Worm (Caenorhabditis elegans) whole organism, early embryonic: ENCODE results near the gene spig-9.

Source experiments
- B0310.2 ChIP-seq: sonication (generic microtip); optimal IDR thresholded peaks from 2 replicates; lab custom pipeline; 2016; ENCODE audit warnings: mild to moderate bottlenecking, missing genetic modification characterization, missing compliant biosample characterization
- F13C5.2 ChIP-seq: sonication (generic microtip); optimal IDR thresholded peaks from 2 replicates; lab custom pipeline; 2017; ENCODE audit warnings: mild to moderate bottlenecking, missing genetic modification characterization, inconsistent platforms, missing compliant biosample characterization
- aly-1 ChIP-seq: sonication (generic microtip); optimal IDR thresholded peaks from 2 replicates; lab custom pipeline; 2016; ENCODE audit warnings: missing genetic modification characterization, missing compliant biosample characterization
- ama-1 ChIP-seq: fragments of 150-350 bp; optimal IDR thresholded peaks from 2 replicates; lab custom pipeline; 2014
- ceh-13 ChIP-seq: fragments of 200-800 bp; sonication (Bioruptor generic); optimal IDR thresholded peaks from 2 replicates; lab custom pipeline; 2018; ENCODE audit warnings: mild to moderate bottlenecking, missing genetic modification characterization, missing compliant biosample characterization
- ceh-36 ChIP-seq: sonication (generic microtip); optimal IDR thresholded peaks from 2 replicates; lab custom pipeline; 2016; ENCODE audit warnings: missing genetic modification characterization, inconsistent platforms, missing compliant biosample characterization
- ets-7 ChIP-seq: sonication (generic microtip); optimal IDR thresholded peaks from 2 replicates; lab custom pipeline; 2016; ENCODE audit warnings: missing genotype, missing genetic modification characterization, missing compliant biosample characterization
- flt-1 ChIP-seq: fragments of 200-800 bp; sonication (Bioruptor generic); IDR thresholded peaks from 2 replicates; pipeline ENCODE4 v1.3.6; 2022; ENCODE audit warnings: missing genetic modification characterization, missing compliant biosample characterization
- hmbx-1 ChIP-seq: sonication (generic microtip); optimal IDR thresholded peaks from 2 replicates; lab custom pipeline; 2016; ENCODE audit warnings: mild to moderate bottlenecking, missing genetic modification characterization, missing compliant biosample characterization
- hmg-4 ChIP-seq: fragments of 200-800 bp; sonication (Bioruptor generic); optimal IDR thresholded peaks from 2 replicates; lab custom pipeline; 2018; ENCODE audit warnings: mild to moderate bottlenecking, missing genetic modification characterization, missing compliant biosample characterization
- hnd-1 ChIP-seq: sonication (generic microtip); optimal IDR thresholded peaks from 2 replicates; lab custom pipeline; 2016; ENCODE audit warnings: missing genetic modification characterization, missing compliant biosample characterization
- pes-1 ChIP-seq: fragments of 200-800 bp; sonication (Bioruptor generic); IDR thresholded peaks from 2 replicates; pipeline ENCODE4 v1.3.6; 2022; ENCODE audit warnings: missing genetic modification reagents, missing genetic modification characterization, missing compliant biosample characterization
- scrt-1 ChIP-seq: fragments of 200-800 bp; sonication (Bioruptor generic); IDR thresholded peaks from 2 replicates; pipeline ENCODE4 v1.3.6; 2022; ENCODE audit warnings: missing genetic modification characterization, missing compliant biosample characterization
- sea-1 ChIP-seq: fragments of 200-800 bp; sonication (Bioruptor generic); conservative IDR thresholded peaks from 2 replicates; pipeline ENCODE4 v1.3.6; 2022; ENCODE audit warnings: missing genetic modification characterization, missing compliant biosample characterization
- tbx-11 ChIP-seq: fragments of 200-800 bp; sonication (Bioruptor generic); IDR thresholded peaks from 2 replicates; pipeline ENCODE4 v1.3.6; 2022; ENCODE audit warnings: missing genetic modification characterization, missing compliant biosample characterization
- tbx-37 ChIP-seq: fragments of 200-800 bp; sonication (Bioruptor generic); conservative IDR thresholded peaks from 2 replicates; pipeline ENCODE4 v1.3.6; 2022; ENCODE audit warnings: missing genetic modification reagents, missing genetic modification characterization, missing compliant biosample characterization
- tra-4 ChIP-seq: sonication (generic microtip); optimal IDR thresholded peaks from 2 replicates; lab custom pipeline; 2017; ENCODE audit warnings: missing genetic modification characterization, missing compliant biosample characterization

spig-9 gene

DNA sequence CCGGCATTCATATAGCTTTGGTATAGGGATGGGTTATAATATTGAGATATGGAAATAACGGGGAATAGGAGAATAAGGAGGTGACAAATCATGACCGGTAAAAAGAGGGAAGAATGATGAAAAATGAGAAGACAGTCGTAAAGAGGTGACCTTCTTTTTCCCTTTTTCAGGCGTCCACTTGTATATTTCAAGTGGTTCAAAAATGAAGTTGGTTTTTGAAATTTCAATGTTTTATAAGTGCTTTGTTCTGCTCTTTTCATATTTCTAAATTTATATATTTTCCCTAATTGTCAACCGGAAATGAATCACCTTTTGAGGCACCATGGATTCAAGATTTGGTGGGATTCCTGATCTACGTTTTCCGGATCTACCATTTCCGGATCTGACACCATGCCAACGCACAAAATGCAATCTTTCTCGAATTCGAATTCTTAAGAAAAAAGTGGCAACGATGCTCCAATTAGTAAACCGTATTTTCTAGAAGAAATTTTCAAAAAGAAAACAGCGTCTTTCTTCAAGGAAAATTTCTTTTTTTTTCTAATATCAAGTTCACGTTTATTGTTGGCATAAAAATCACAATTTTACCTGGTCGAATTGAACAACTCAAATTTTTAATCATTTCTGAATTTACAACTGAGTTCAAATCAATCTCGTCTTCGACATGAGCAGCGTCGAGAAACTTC lies 22.0 kb downstream of the spig-9 start, which contains the start of the genes F53F4.2 and F53F4.18:
TSS of gene F53F4.2 (minus strand) at position 101 of the 683 bp plus-strand sequence.
TSS of gene F53F4.18 (plus strand) at position 633 of the 683 bp plus-strand sequence.
- TF ChIP-seq ets-7 (no peak), tbx-37 (no peak), ceh-36 (tag; lab: Kevin White, UChicago) (no peak), B0310.2 (no peak), hmg-4 (GFP tag; lab: Kevin White, UChicago) (no peak), pes-1 (GFP tag; lab: Robert Waterston, UW) (no peak), hmbx-1 (no peak), hnd-1 (tag; lab: Kevin White, UChicago) (no peak), scrt-1 (GFP tag; lab: Robert Waterston, UW) (no peak), ama-1 (lab: Kevin White, UChicago) (no peak), sea-1 (GFP tag; lab: Robert Waterston, UW) (no peak), aly-1 (tag; lab: Kevin White, UChicago) (no peak), flt-1 (GFP tag; lab: Robert Waterston, UW) (no peak), F13C5.2 (tag; lab: Kevin White, UChicago) (no peak), tra-4 (tag; lab: Kevin White, UChicago) (no peak)

DNA sequence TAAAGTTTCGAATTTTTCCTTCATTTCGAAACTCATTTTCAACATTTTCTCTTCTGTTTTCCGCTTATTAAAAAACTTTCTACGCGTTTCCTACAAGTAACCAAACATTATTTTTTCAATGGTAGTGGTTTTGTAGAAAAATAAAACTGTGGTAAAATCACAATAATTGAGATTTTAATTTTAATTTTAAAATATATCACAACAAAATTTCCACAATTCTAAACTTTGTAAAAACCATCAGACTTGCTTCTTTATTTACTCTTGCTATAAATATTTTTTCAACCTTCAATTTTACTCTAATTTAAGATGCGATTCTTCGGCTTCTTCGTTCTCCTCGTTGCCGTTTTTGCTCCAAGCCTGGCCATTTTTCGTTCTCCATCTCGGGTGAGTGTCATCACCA lies 23.8 kb downstream of the spig-9 start, which contains the start of gene F53F4.17:
TSS of gene F53F4.17 (plus strand) at position 301 of the 400 bp plus-strand sequence.
- TF ChIP-seq sea-1 (GFP tag; lab: Robert Waterston, UW) (no peak), tbx-37 (no peak), scrt-1 (GFP tag; lab: Robert Waterston, UW) (no peak), hmg-4 (GFP tag; lab: Kevin White, UChicago) (no peak), tra-4 (tag; lab: Kevin White, UChicago) (no peak), hmbx-1 (no peak), B0310.2 (no peak), pes-1 (GFP tag; lab: Robert Waterston, UW) (no peak), ama-1 (lab: Kevin White, UChicago) (no peak), ets-7 (no peak), tbx-11 (GFP tag; lab: Robert Waterston, UW) (no peak), ceh-13 (GFP tag; lab: Kevin White, UChicago) (no peak), flt-1 (GFP tag; lab: Robert Waterston, UW) (no peak), aly-1 (tag; lab: Kevin White, UChicago) (no peak), F13C5.2 (tag; lab: Kevin White, UChicago) (no peak), ceh-36 (tag; lab: Kevin White, UChicago) (no peak), hnd-1 (tag; lab: Kevin White, UChicago) (no peak)

DNA sequence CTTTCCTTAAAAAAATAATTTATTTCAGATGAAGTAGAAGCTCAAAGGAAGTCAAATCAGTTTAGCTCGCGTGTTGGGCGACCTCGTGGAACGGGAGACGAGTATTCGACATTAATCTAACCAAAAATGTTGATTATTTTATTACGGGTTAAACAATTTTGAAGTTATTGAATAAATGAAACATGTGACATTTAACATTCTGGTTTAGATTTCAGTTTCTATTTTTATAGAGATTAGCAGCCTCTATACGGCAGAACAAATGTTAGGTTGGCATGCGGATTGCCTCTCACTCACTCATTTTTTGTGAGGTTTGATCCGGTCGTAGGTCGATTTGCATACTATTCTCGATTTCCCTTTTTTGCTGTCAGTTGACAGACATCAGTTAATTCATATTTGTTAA lies 27.2 kb downstream of the spig-9 start, which contains the start of gene F53F4.1:
TSS of gene F53F4.1 (plus strand) at position 301 of the 400 bp plus-strand sequence.
- TF ChIP-seq hmg-4 (GFP tag; lab: Kevin White, UChicago) (no peak), ceh-13 (GFP tag; lab: Kevin White, UChicago) (no peak), hnd-1 (tag; lab: Kevin White, UChicago) (no peak), F13C5.2 (tag; lab: Kevin White, UChicago) (no peak), ceh-36 (tag; lab: Kevin White, UChicago) (no peak)

DNA sequence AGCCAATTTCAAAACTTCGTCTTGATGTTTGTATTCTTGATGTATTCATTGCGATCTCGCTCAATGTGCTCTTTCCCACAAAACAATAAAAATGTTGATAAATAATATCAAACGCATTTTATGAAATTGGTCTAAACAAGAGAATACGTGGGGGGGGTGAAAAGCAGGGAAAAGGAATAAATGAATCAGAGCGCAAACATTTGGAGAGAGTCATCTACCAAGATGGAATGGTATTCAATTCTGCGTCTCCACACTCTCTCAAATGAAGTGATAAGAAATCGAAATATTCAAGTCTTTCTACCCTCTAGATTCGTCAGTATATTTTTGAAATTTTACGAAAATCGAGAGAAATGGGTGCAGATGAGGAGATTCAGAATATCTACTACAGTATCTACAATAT lies 31.0 kb downstream of the spig-9 start, which contains the start of gene C50B8.5:
TSS of gene C50B8.5 (plus strand) at position 273 of the 400 bp plus-strand sequence.
- TF ChIP-seq aly-1 (tag; lab: Kevin White, UChicago): no peak

DNA sequence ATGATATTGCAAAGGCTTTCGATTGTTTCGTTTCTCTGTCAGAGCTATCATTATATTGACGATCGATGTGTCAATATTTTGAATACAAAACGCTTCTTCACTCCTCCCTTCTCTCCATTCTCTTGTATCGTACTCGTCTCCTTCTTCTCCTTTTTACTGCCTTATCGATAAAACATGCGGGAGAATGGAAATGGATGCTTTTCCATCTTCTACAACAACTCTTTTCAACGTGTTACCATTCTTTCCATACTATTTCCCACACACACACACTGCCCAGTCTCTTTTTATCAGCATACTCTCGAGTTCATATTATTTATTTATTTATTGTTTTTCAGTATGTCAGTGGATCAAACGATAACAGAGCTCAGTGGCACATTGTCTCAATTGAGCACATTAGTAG lies 33.0 kb downstream of the spig-9 start, which contains the start of gene C50B8.6:
TSS of gene C50B8.6 (plus strand) at position 336 of the 400 bp plus-strand sequence.
- TF ChIP-seq hnd-1 (tag; lab: Kevin White, UChicago) (no peak), flt-1 (GFP tag; lab: Robert Waterston, UW) (no peak)

DNA sequence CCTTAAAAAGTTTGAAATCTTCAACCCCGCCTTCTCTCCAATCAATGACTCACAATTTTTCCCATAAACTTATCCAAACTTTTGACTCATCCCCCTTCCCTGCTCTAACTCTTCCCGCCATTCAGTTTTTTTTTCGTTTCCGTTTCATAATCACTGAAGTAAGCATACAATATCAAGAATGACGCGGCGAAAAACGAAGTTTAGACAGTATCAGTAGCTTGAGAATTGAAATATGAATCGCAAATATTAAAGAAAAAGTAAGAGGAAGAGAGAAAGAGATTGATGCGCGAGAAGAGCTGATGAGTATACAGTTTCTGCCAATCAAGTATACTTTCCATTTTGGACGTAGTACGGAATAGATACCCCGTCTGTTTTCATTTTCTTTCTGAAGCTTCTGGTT lies 34.2 kb downstream of the spig-9 start:
- TF ChIP-seq flt-1 (GFP tag; lab: Robert Waterston, UW) (no peak), ama-1 (lab: Kevin White, UChicago) (no peak), sea-1 (GFP tag; lab: Robert Waterston, UW) (no peak), scrt-1 (GFP tag; lab: Robert Waterston, UW) (no peak), ceh-36 (tag; lab: Kevin White, UChicago) (no peak), hmg-4 (GFP tag; lab: Kevin White, UChicago) (no peak), hmbx-1 (no peak), ets-7 (no peak), pes-1 (GFP tag; lab: Robert Waterston, UW) (no peak), aly-1 (tag; lab: Kevin White, UChicago) (no peak), ceh-13 (GFP tag; lab: Kevin White, UChicago) (no peak), tbx-37 (no peak), F13C5.2 (tag; lab: Kevin White, UChicago) (no peak), tbx-11 (GFP tag; lab: Robert Waterston, UW) (no peak), hnd-1 (tag; lab: Kevin White, UChicago) (no peak)

DNA sequence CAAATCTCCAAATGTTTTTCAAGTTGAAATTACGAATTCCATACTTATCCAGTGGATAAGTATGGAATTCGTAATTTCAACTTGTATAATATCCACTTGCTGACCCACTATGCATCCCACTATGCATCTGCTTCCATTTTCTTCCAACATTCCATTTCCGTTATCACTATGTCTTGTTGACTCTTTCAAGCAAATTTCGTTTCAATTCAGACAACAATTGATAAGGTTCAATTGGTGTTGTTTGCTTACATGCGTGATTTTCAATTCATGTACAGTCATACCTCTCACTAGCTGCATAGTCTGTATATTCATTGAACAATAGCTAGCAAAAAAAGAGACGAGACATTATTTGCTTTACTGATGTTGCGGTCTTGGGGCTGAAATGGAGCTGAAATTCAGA lies 34.9 kb downstream of the spig-9 start:
- TF ChIP-seq flt-1 (GFP tag; lab: Robert Waterston, UW): no peak
- no peak for TF ChIP-seq ets-7

DNA sequence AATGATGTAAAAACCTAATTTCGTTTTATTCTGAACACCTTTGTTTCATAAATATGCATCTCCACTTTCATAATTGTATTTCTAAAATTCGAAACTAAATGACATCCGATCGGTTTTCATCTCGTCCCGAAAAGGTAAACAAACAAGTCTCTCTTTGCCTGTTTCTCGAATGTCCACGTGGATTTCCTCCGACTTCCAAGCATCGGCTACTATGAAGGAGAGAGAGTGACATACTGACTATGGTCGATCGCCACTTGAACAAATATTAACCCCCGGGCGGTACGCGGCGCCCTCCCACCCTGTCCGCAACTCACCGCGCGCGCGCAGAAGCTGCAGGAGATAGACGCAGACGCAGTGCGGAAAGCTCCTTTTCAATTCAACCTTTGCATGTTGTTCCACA lies 35.8 kb downstream of the spig-9 start:
- no peak for TF ChIP-seq tbx-11 (GFP tag; lab: Robert Waterston, UW)
- no peak for TF ChIP-seq tra-4 (tag; lab: Kevin White, UChicago)
- no peak for TF ChIP-seq ceh-36 (tag; lab: Kevin White, UChicago)
- no peak for TF ChIP-seq hmg-4 (GFP tag; lab: Kevin White, UChicago)
- TF ChIP-seq tbx-37: no peak
- no peak for TF ChIP-seq sea-1 (GFP tag; lab: Robert Waterston, UW)
- TF ChIP-seq ets-7: no peak
- no peak for TF ChIP-seq aly-1 (tag; lab: Kevin White, UChicago)
